Worm (Caenorhabditis elegans) whole organism, early embryonic: ENCODE data around the gene haly-1.

Source experiments
- B0310.2 ChIP-seq: sonication (generic microtip); optimal IDR thresholded peaks from 2 replicates; lab custom pipeline; 2016; ENCODE audit warnings: mild to moderate bottlenecking, missing genetic modification characterization, missing compliant biosample characterization
- F13C5.2 ChIP-seq: sonication (generic microtip); optimal IDR thresholded peaks from 2 replicates; lab custom pipeline; 2017; ENCODE audit warnings: mild to moderate bottlenecking, missing genetic modification characterization, inconsistent platforms, missing compliant biosample characterization
- aly-1 ChIP-seq: sonication (generic microtip); optimal IDR thresholded peaks from 2 replicates; lab custom pipeline; 2016; ENCODE audit warnings: missing genetic modification characterization, missing compliant biosample characterization
- ama-1 ChIP-seq: fragments of 150-350 bp; optimal IDR thresholded peaks from 2 replicates; lab custom pipeline; 2014
- ceh-13 ChIP-seq: fragments of 200-800 bp; sonication (Bioruptor generic); optimal IDR thresholded peaks from 2 replicates; lab custom pipeline; 2018; ENCODE audit warnings: mild to moderate bottlenecking, missing genetic modification characterization, missing compliant biosample characterization
- ceh-36 ChIP-seq: sonication (generic microtip); optimal IDR thresholded peaks from 2 replicates; lab custom pipeline; 2016; ENCODE audit warnings: missing genetic modification characterization, inconsistent platforms, missing compliant biosample characterization
- ets-7 ChIP-seq: sonication (generic microtip); optimal IDR thresholded peaks from 2 replicates; lab custom pipeline; 2016; ENCODE audit warnings: missing genotype, missing genetic modification characterization, missing compliant biosample characterization
- flt-1 ChIP-seq: fragments of 200-800 bp; sonication (Bioruptor generic); IDR thresholded peaks from 2 replicates; pipeline ENCODE4 v1.3.6; 2022; ENCODE audit warnings: missing genetic modification characterization, missing compliant biosample characterization
- hmbx-1 ChIP-seq: sonication (generic microtip); optimal IDR thresholded peaks from 2 replicates; lab custom pipeline; 2016; ENCODE audit warnings: mild to moderate bottlenecking, missing genetic modification characterization, missing compliant biosample characterization
- hmg-4 ChIP-seq: fragments of 200-800 bp; sonication (Bioruptor generic); optimal IDR thresholded peaks from 2 replicates; lab custom pipeline; 2018; ENCODE audit warnings: mild to moderate bottlenecking, missing genetic modification characterization, missing compliant biosample characterization
- hnd-1 ChIP-seq: sonication (generic microtip); optimal IDR thresholded peaks from 2 replicates; lab custom pipeline; 2016; ENCODE audit warnings: missing genetic modification characterization, missing compliant biosample characterization
- pes-1 ChIP-seq: fragments of 200-800 bp; sonication (Bioruptor generic); IDR thresholded peaks from 2 replicates; pipeline ENCODE4 v1.3.6; 2022; ENCODE audit warnings: missing genetic modification reagents, missing genetic modification characterization, missing compliant biosample characterization
- scrt-1 ChIP-seq: fragments of 200-800 bp; sonication (Bioruptor generic); IDR thresholded peaks from 2 replicates; pipeline ENCODE4 v1.3.6; 2022; ENCODE audit warnings: missing genetic modification characterization, missing compliant biosample characterization
- sea-1 ChIP-seq: fragments of 200-800 bp; sonication (Bioruptor generic); conservative IDR thresholded peaks from 2 replicates; pipeline ENCODE4 v1.3.6; 2022; ENCODE audit warnings: missing genetic modification characterization, missing compliant biosample characterization
- tbx-11 ChIP-seq: fragments of 200-800 bp; sonication (Bioruptor generic); IDR thresholded peaks from 2 replicates; pipeline ENCODE4 v1.3.6; 2022; ENCODE audit warnings: missing genetic modification characterization, missing compliant biosample characterization
- tbx-37 ChIP-seq: fragments of 200-800 bp; sonication (Bioruptor generic); conservative IDR thresholded peaks from 2 replicates; pipeline ENCODE4 v1.3.6; 2022; ENCODE audit warnings: missing genetic modification reagents, missing genetic modification characterization, missing compliant biosample characterization
- tra-4 ChIP-seq: sonication (generic microtip); optimal IDR thresholded peaks from 2 replicates; lab custom pipeline; 2017; ENCODE audit warnings: missing genetic modification characterization, missing compliant biosample characterization

haly-1 gene

ce11 chrX:10896498-10896897 lies at the start of gene haly-1:
Gene haly-1 (minus strand): TSS chrX:10896598.
- no peak for TF ChIP-seq ama-1 (lab: Kevin White, UChicago)
- TF ChIP-seq tbx-37 (GFP tag; lab: Robert Waterston, UW), result no peak
- TF ChIP-seq ceh-36 (tag; lab: Kevin White, UChicago), result no peak
- TF ChIP-seq ets-7 (tag; lab: Kevin White, UChicago), result no peak
- TF ChIP-seq sea-1 (GFP tag; lab: Robert Waterston, UW), result no peak
- no peak for TF ChIP-seq scrt-1 (GFP tag; lab: Robert Waterston, UW)
- TF ChIP-seq ceh-13 (GFP tag; lab: Kevin White, UChicago), result no peak
- no peak for TF ChIP-seq hmg-4 (GFP tag; lab: Kevin White, UChicago)
- TF ChIP-seq aly-1 (tag; lab: Kevin White, UChicago), result no peak
- no peak for TF ChIP-seq F13C5.2 (tag; lab: Kevin White, UChicago)
- no peak for TF ChIP-seq pes-1
- no peak for TF ChIP-seq tbx-11
- TF ChIP-seq hnd-1 (tag; lab: Kevin White, UChicago), result no peak
- no peak for TF ChIP-seq flt-1 (GFP tag; lab: Robert Waterston, UW)
- TF ChIP-seq B0310.2 (tag; lab: Kevin White, UChicago), result no peak
- no peak for TF ChIP-seq tra-4

- no peak for TF ChIP-seq hnd-1 (tag; lab: Kevin White, UChicago)
- no peak for TF ChIP-seq scrt-1 (GFP tag; lab: Robert Waterston, UW)
- TF ChIP-seq tbx-11, result no peak
- no peak for TF ChIP-seq F13C5.2 (tag; lab: Kevin White, UChicago)
- TF ChIP-seq ama-1 (lab: Kevin White, UChicago), result no peak
Measured at ce11 chrX:10941255-10941654, 44.9 kb upstream of the haly-1 start, which contains the start of gene pho-7. Gene pho-7 (minus strand): TSS chrX:10941355.

- TF ChIP-seq ets-7 (tag; lab: Kevin White, UChicago) (no peak), ama-1 (lab: Kevin White, UChicago) (no peak), aly-1 (tag; lab: Kevin White, UChicago) (no peak), tbx-11 (no peak), scrt-1 (GFP tag; lab: Robert Waterston, UW) (no peak), hmbx-1 (tag; lab: Kevin White, UChicago) (no peak), F13C5.2 (tag; lab: Kevin White, UChicago) (no peak)
Measured at ce11 chrX:10933308-10934014, 37.1 kb upstream of the haly-1 start.

- TF ChIP-seq ceh-13 (GFP tag; lab: Kevin White, UChicago) (no peak), hmg-4 (GFP tag; lab: Kevin White, UChicago) (peak; percentile 18)
Measured at ce11 chrX:10932087-10932486, 35.7 kb upstream of the haly-1 start.

ce11 chrX:10928948-10929563 lies 32.7 kb upstream of the haly-1 start, which contains the start of gene dgn-1:
Gene dgn-1 (minus strand): TSS chrX:10928998.
- no peak for TF ChIP-seq ceh-36 (tag; lab: Kevin White, UChicago)
- TF ChIP-seq ama-1 (lab: Kevin White, UChicago), result no peak
- no peak for TF ChIP-seq sea-1 (GFP tag; lab: Robert Waterston, UW)
- no peak for TF ChIP-seq tra-4
- TF ChIP-seq ceh-13 (GFP tag; lab: Kevin White, UChicago), result no peak
- no peak for TF ChIP-seq ets-7 (tag; lab: Kevin White, UChicago)
- TF ChIP-seq hmg-4 (GFP tag; lab: Kevin White, UChicago), result no peak
- TF ChIP-seq pes-1, result no peak
- no peak for TF ChIP-seq hnd-1 (tag; lab: Kevin White, UChicago)

ce11 chrX:10927136-10927535 lies 30.7 kb upstream of the haly-1 start:
- TF ChIP-seq ceh-36 (tag; lab: Kevin White, UChicago) (no peak), tbx-11 (no peak), ama-1 (lab: Kevin White, UChicago) (no peak), aly-1 (tag; lab: Kevin White, UChicago) (peak; percentile 30), hmg-4 (GFP tag; lab: Kevin White, UChicago) (no peak), F13C5.2 (tag; lab: Kevin White, UChicago) (no peak), tra-4 (no peak), ets-7 (tag; lab: Kevin White, UChicago) (no peak)

- TF ChIP-seq ceh-36 (tag; lab: Kevin White, UChicago) (no peak), hmbx-1 (tag; lab: Kevin White, UChicago) (no peak), aly-1 (tag; lab: Kevin White, UChicago) (no peak), F13C5.2 (tag; lab: Kevin White, UChicago) (no peak), flt-1 (GFP tag; lab: Robert Waterston, UW) (no peak), ets-7 (tag; lab: Kevin White, UChicago) (no peak)
Measured at ce11 chrX:10924031-10924430, 27.6 kb upstream of the haly-1 start.

- TF ChIP-seq ets-7 (tag; lab: Kevin White, UChicago) (no peak), F13C5.2 (tag; lab: Kevin White, UChicago) (no peak), pes-1 (no peak), scrt-1 (GFP tag; lab: Robert Waterston, UW) (no peak), flt-1 (GFP tag; lab: Robert Waterston, UW) (no peak), tra-4 (no peak), ceh-13 (GFP tag; lab: Kevin White, UChicago) (no peak)
Measured at ce11 chrX:10919613-10920012, 23.2 kb upstream of the haly-1 start, which contains the start of gene nstp-9. Gene nstp-9 (minus strand): TSS chrX:10919713.
